Worm (Caenorhabditis elegans): ENCODE data around the gene K09E4.3.
"Not testable (repeated sequence)": the region's sequence is repeated elsewhere in the genome, so short reads cannot be mapped to it uniquely, and the experiment has no call there.

- peak; percentile 51 for TF ChIP-seq nhr-77 (tag; optimal IDR thresholded peaks at IDR 0.05)
- not testable (repeated sequence) for TF ChIP-seq daf-12 (tag; optimal IDR thresholded peaks at IDR 0.05); unc-62 (GFP tag; optimal IDR thresholded peaks at IDR 0.05 in 1 of 2); unc-62 (tag; optimal IDR thresholded peaks at IDR 0.05); nhr-25 (tag; optimal IDR thresholded peaks at IDR 0.05; ENCODE audit: borderline replicate concordance, insufficient read depth); zip-11 (GFP tag; IDR thresholded peaks at IDR 0.05)
Observed at ce11 chrII:14142098-14142554, 15.4 kb upstream of the K09E4.3 start, which contains the start of gene cacn-1.
